Fruit fly (Drosophila melanogaster): ENCODE results near the gene CG4743.
A peak's percentile ranks its signal among the peaks of the same experiment; 100 is the strongest.

Gene CG4743

DNA sequence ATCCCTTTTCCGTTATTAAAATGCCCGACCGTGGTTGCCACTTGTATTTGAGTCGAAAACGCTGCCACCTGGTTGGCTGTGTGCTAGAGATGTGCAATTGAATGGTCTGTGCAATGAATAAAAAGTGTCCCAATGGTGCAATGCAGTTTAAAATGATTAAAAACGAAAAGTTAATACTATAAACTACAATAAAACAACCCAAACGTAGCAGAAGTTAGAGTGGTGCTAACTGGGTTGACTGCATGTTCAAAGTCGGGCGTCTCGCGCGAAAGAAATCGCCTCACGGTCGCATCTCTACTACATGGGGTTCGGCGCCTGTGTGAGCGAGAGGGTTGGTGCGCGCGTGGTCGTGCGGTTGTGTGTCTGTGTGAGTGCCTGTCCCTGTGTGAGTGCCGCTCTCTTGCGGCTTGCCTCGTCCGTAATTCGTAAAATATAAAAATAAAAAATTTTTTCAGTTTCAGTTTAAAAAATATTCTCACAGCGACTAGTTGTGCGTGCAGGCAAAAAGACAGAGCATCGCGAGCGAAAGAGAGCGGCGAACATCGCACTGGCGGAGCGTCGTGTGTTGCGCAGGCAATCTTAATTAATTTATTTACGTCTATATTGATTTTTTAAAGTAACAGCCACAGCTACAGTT, 33.4 kb downstream of the CG4743 start (continued):
- TF ChIP-seq Rfx (GFP tag; IDR thresholded peaks at IDR 0.05) (peak; percentile 94), zen (tag; optimal IDR thresholded peaks at IDR 0.05) (peak; percentile 83), Oli (tag; optimal IDR thresholded peaks at IDR 0.05) (peak; percentile 87), sr (GFP tag; IDR thresholded peaks at IDR 0.05) (peak; percentile 42; the same call in 1 of the 3 replicates), Hmx (GFP tag; optimal IDR thresholded peaks at IDR 0.05) (peak; percentile 89), nerfin-1 (tag; optimal IDR thresholded peaks at IDR 0.05) (peak; percentile 89), sima (GFP tag; optimal IDR thresholded peaks at IDR 0.05) (peak; percentile 63), Hr39 (optimal IDR thresholded peaks at IDR 0.05) (no peak), Hmr (GFP tag; optimal IDR thresholded peaks at IDR 0.05) (peak; percentile 96), CG12299 (tag; optimal IDR thresholded peaks at IDR 0.05) (peak; percentile 86), lbe (GFP tag; optimal IDR thresholded peaks at IDR 0.05) (peak; percentile 66), jumu (GFP tag; optimal IDR thresholded peaks at IDR 0.05) (peak; percentile 98), CG1832 (GFP tag; optimal IDR thresholded peaks at IDR 0.05) (peak; percentile 80), chn (GFP tag; optimal IDR thresholded peaks at IDR 0.05) (peak; percentile 95), CG2678 (tag; optimal IDR thresholded peaks at IDR 0.05) (peak; percentile 91), sd (tag; optimal IDR thresholded peaks at IDR 0.05) (peak; percentile 77), CG10321 (GFP tag; IDR thresholded peaks at IDR 0.05) (peak; percentile 62; the same call in 1 of the 2 replicates), kah (GFP tag; optimal IDR thresholded peaks at IDR 0.05) (peak; percentile 54), CG8944 (GFP tag; optimal IDR thresholded peaks at IDR 0.05) (peak; percentile 96), Dfd (GFP tag; optimal IDR thresholded peaks at IDR 0.05) (no peak), HLH3B (GFP tag; IDR thresholded peaks at IDR 0.05) (peak; percentile 85), ranshi (GFP tag; IDR thresholded peaks at IDR 0.05) (peak; percentile 93), Sry-δ (GFP tag; optimal IDR thresholded peaks at IDR 0.05) (peak; percentile 99), kay (GFP tag; optimal IDR thresholded peaks at IDR 0.05) (peak; percentile 91), CG30431 (GFP tag; optimal IDR thresholded peaks at IDR 0.05) (peak; percentile 89), scrt (GFP tag; optimal IDR thresholded peaks at IDR 0.05) (peak; percentile 80), bsh (GFP tag; optimal IDR thresholded peaks at IDR 0.05) (peak in 1 of 2 experiments; percentile 86), CG15479 (GFP tag; optimal IDR thresholded peaks at IDR 0.05) (peak; percentile 80), CG12104 (GFP tag; optimal IDR thresholded peaks at IDR 0.05) (peak; percentile 88), CG18476 (GFP tag; optimal IDR thresholded peaks at IDR 0.05) (peak; percentile 74), CG14710 (tag; optimal IDR thresholded peaks at IDR 0.05) (peak; percentile 96), Rx (GFP tag; IDR thresholded peaks at IDR 0.05) (peak; percentile 78), hkb (optimal IDR thresholded peaks at IDR 0.05) (peak; percentile 71), hkb (GFP tag; IDR thresholded peaks at IDR 0.05) (peak; percentile 84), CG6272 (GFP tag; IDR thresholded peaks at IDR 0.05) (peak; percentile 93), CG2116 (GFP tag; optimal IDR thresholded peaks at IDR 0.05) (peak; percentile 89), CG12219 (GFP tag; optimal IDR thresholded peaks at IDR 0.05) (peak; percentile 84), luna (GFP tag; optimal IDR thresholded peaks at IDR 0.05) (peak; percentile 87), HmgZ (tag; optimal IDR thresholded peaks at IDR 0.05) (peak; percentile 97), E2f1 (GFP tag; IDR thresholded peaks at IDR 0.05) (peak; percentile 85), D (optimal IDR thresholded peaks at IDR 0.05) (no peak), D (GFP tag; optimal IDR thresholded peaks at IDR 0.05) (peak; percentile 86), sug (tag; optimal IDR thresholded peaks at IDR 0.05) (peak; percentile 96), TFAM (GFP tag; optimal IDR thresholded peaks at IDR 0.05) (peak; percentile 74), Taf1 (GFP tag; IDR thresholded peaks at IDR 0.05) (peak; percentile 75; the same call in 1 of the 2 replicates), tna (GFP tag; IDR thresholded peaks at IDR 0.05; ENCODE audit: partially characterized antibody) (peak; percentile 70), h (optimal IDR thresholded peaks at IDR 0.05) (no peak), al (GFP tag; IDR thresholded peaks at IDR 0.05) (peak; percentile 91), stc (GFP tag; IDR thresholded peaks at IDR 0.05) (peak; percentile 76), CG7271 (tag; optimal IDR thresholded peaks at IDR 0.05) (peak; percentile 64), Mad (GFP tag; optimal IDR thresholded peaks at IDR 0.05) (peak; percentile 92)

Data from whole organism, embryonic.